Fruit fly (Drosophila melanogaster): ENCODE measurements around the gene ATPsynCF6.

Gene ATPsynCF6

DNA sequence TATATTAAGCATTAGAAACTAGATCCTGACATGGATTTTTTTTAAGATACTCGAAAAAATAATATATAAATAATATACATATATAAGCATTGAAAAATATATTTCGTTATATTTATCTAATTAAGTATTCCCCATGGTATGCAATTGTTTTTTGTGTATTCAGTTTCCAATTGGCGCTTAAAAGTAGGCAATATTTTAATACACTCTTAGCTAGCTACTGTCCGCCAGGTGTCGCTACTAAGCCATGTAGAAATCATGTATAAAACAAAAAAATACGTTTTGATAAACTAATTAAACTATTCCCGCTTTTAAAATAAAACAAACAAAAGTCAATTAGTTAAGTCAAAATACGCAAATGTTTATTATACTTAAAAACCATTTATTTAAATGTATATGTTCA, 24.6 kb downstream of the ATPsynCF6 start (continued):
- TF ChIP-seq p53 (GFP tag; optimal IDR thresholded peaks at IDR 0.05) (no peak), CG8765 (GFP tag; IDR thresholded peaks at IDR 0.05) (no peak), HHEX (GFP tag; optimal IDR thresholded peaks at IDR 0.05) (peak; percentile 41), CG14014 (GFP tag; IDR thresholded peaks at IDR 0.05) (peak; percentile 36; the same call in 1 of the 2 replicates), CG8388 (GFP tag; optimal IDR thresholded peaks at IDR 0.05) (peak; percentile 11), CG7745 (tag; optimal IDR thresholded peaks at IDR 0.05) (no peak), knrl (GFP tag; IDR thresholded peaks at IDR 0.05; ENCODE audit: partially characterized antibody) (no peak), CG1832 (GFP tag; optimal IDR thresholded peaks at IDR 0.05) (no peak), crc (GFP tag; optimal IDR thresholded peaks at IDR 0.05) (no peak), Hsf (GFP tag; optimal IDR thresholded peaks at IDR 0.05) (peak; percentile 44), PHDP (tag; optimal IDR thresholded peaks at IDR 0.05) (peak; percentile 72), Drgx (GFP tag; IDR thresholded peaks at IDR 0.05) (no peak), usp (GFP tag; optimal IDR thresholded peaks at IDR 0.05) (no peak), pfk (GFP tag; optimal IDR thresholded peaks at IDR 0.05) (peak; percentile 20), CG13287 (GFP tag; IDR thresholded peaks at IDR 0.05; ENCODE audit: partially characterized antibody) (no peak; the same call in 1 of the 2 replicates), ap (GFP tag; IDR thresholded peaks at IDR 0.05) (0 out of 2 replicates have a peak, but pooled peaks have one; percentile 13), CG6813 (GFP tag; optimal IDR thresholded peaks at IDR 0.05) (peak; percentile 64), CG1529 (GFP tag; optimal IDR thresholded peaks at IDR 0.05) (peak; percentile 51), ATbp (GFP tag; optimal IDR thresholded peaks at IDR 0.05) (peak; percentile 21), CG12071 (GFP tag; optimal IDR thresholded peaks at IDR 0.05) (peak; percentile 54), sc (optimal IDR thresholded peaks at IDR 0.05) (no peak), sc (GFP tag; optimal IDR thresholded peaks at IDR 0.05) (peak; percentile 50), CG7928 (GFP tag; optimal IDR thresholded peaks at IDR 0.05) (no peak), zfh2 (GFP tag; optimal IDR thresholded peaks at IDR 0.05) (no peak), Side (GFP tag; optimal IDR thresholded peaks at IDR 0.05) (peak; percentile 19), Doc2 (GFP tag; IDR thresholded peaks at IDR 0.05) (no peak), row (GFP tag; IDR thresholded peaks at IDR 0.05) (no peak), psq (GFP tag; optimal IDR thresholded peaks at IDR 0.05) (no peak), Hmx (GFP tag; optimal IDR thresholded peaks at IDR 0.05) (no peak), gem (tag; optimal IDR thresholded peaks at IDR 0.05) (no peak), CG7786 (GFP tag; optimal IDR thresholded peaks at IDR 0.05) (no peak), CG8290 (GFP tag; optimal IDR thresholded peaks at IDR 0.05) (peak; percentile 47), CG8290 (tag; optimal IDR thresholded peaks at IDR 0.05) (peak in 1 of 2 experiments; percentile 63), gcm2 (GFP tag; optimal IDR thresholded peaks at IDR 0.05) (no peak), seq (GFP tag; IDR thresholded peaks at IDR 0.05) (no peak), shn (GFP tag; optimal IDR thresholded peaks at IDR 0.05) (peak; percentile 47), NK7.1 (GFP tag; optimal IDR thresholded peaks at IDR 0.05) (no peak), Nf-YC (tag; optimal IDR thresholded peaks at IDR 0.05) (peak; percentile 49), CG7839 (tag; optimal IDR thresholded peaks at IDR 0.05) (peak; percentile 48), gfzf (GFP tag; optimal IDR thresholded peaks at IDR 0.05) (no peak), CG33557 (GFP tag; optimal IDR thresholded peaks at IDR 0.05) (peak; percentile 65), amos (GFP tag; IDR thresholded peaks at IDR 0.05; ENCODE audit: partially characterized antibody) (peak; percentile 52; the same call in 1 of the 2 replicates), CG18764 (GFP tag; optimal IDR thresholded peaks at IDR 0.05) (peak; percentile 40), B-H1 (GFP tag; IDR thresholded peaks at IDR 0.05) (no peak; the same call in 2 of the 3 replicates), gce (GFP tag; IDR thresholded peaks at IDR 0.05) (no peak), gt (GFP tag; IDR thresholded peaks at IDR 0.05) (no peak), CG4820 (GFP tag; optimal IDR thresholded peaks at IDR 0.05) (peak; percentile 42), Doc3 (GFP tag; IDR thresholded peaks at IDR 0.05; ENCODE audit: partially characterized antibody) (no peak), Kr (GFP tag; optimal IDR thresholded peaks at IDR 0.05) (peak; percentile 11), Ssrp (tag; optimal IDR thresholded peaks at IDR 0.05) (no peak), en (GFP tag; optimal IDR thresholded peaks at IDR 0.05) (no peak), Awh (GFP tag; IDR thresholded peaks at IDR 0.05) (no peak; the same call in 1 of the 2 replicates)

Measured in whole organism, embryonic.